Fruit fly (Drosophila melanogaster) whole organism, embryonic: ENCODE data around the gene CG14102.

Experiments used
- Asciz ChIP-seq: fragments of 200-800 bp; sonication (Bioruptor generic); optimal IDR thresholded peaks from 2 replicates; lab custom pipeline; 2017; ENCODE audit warnings: missing biosample characterization, mild to moderate bottlenecking, missing genetic modification characterization, missing genetic modification reagents
- BEAF-32 ChIP-seq: fragments of 200-800 bp; sonication (Bioruptor generic); optimal IDR thresholded peaks from 3 replicates; lab custom pipeline; 2017; ENCODE audit warnings: missing biosample characterization, missing genetic modification characterization, mild to moderate bottlenecking, moderate library complexity, missing genetic modification reagents
- BtbVII ChIP-seq: fragments of 200-800 bp; sonication (Bioruptor generic); optimal IDR thresholded peaks from 3 replicates; lab custom pipeline; 2017; ENCODE audit warnings: missing biosample characterization, mild to moderate bottlenecking, missing genetic modification characterization
- Bteb2 ChIP-seq: fragments of 200-800 bp; sonication (Bioruptor generic); optimal IDR thresholded peaks from 2 replicates; lab custom pipeline; 2016; ENCODE audit warnings: missing biosample characterization, missing genetic modification characterization
- CG10147 ChIP-seq: fragments of 200-800 bp; sonication (Bioruptor generic); optimal IDR thresholded peaks from 2 replicates; lab custom pipeline; 2019; ENCODE audit warnings: missing biosample characterization, mild to moderate bottlenecking, missing genetic modification characterization, moderate library complexity
- CG10274 ChIP-seq: fragments of 200-800 bp; sonication (Bioruptor generic); optimal IDR thresholded peaks from 3 replicates; lab custom pipeline; 2017; ENCODE audit warnings: missing biosample characterization, mild to moderate bottlenecking, missing genetic modification characterization
- CG11247 ChIP-seq: fragments of 200-800 bp; sonication (Bioruptor generic); IDR thresholded peaks from 2 replicates; pipeline ENCODE4 v1.3.6; 2022; ENCODE audit warnings: missing biosample characterization, missing genetic modification characterization
- CG11504 ChIP-seq: fragments of 200-800 bp; sonication (Bioruptor generic); optimal IDR thresholded peaks from 3 replicates; lab custom pipeline; 2019; ENCODE audit warnings: missing biosample characterization, mild to moderate bottlenecking, missing genetic modification characterization, moderate library complexity
- CG12942 ChIP-seq: fragments of 200-800 bp; sonication (Bioruptor generic); optimal IDR thresholded peaks from 3 replicates; lab custom pipeline; 2016; ENCODE audit warnings: missing biosample characterization, missing genetic modification characterization
- CG13775 ChIP-seq: fragments of 200-800 bp; sonication (Bioruptor generic); optimal IDR thresholded peaks from 3 replicates; lab custom pipeline; 2017; ENCODE audit warnings: missing biosample characterization, mild to moderate bottlenecking, missing genetic modification characterization
- CG14014 ChIP-seq: fragments of 200-800 bp; sonication (Bioruptor generic); IDR thresholded peaks from 2 replicates; pipeline ENCODE4 v1.3.6; 2022; ENCODE audit warnings: missing biosample characterization, missing genetic modification characterization
- CG14441 ChIP-seq: fragments of 200-800 bp; sonication (Bioruptor generic); IDR thresholded peaks from 2 replicates; pipeline ENCODE4 v1.3.6; 2022; ENCODE audit warnings: missing biosample characterization, missing genetic modification characterization
- CG14860 ChIP-seq: fragments of 200-800 bp; sonication (Bioruptor generic); IDR thresholded peaks from 3 replicates; pipeline ENCODE4 v1.3.6; 2022; ENCODE audit warnings: missing biosample characterization, missing genetic modification characterization; ENCODE audit not compliant: partially characterized antibody
- CG18764 ChIP-seq: fragments of 200-800 bp; sonication (Bioruptor generic); optimal IDR thresholded peaks from 3 replicates; lab custom pipeline; 2016; ENCODE audit warnings: missing biosample characterization, missing genetic modification characterization
- CG2712 ChIP-seq: fragments of 200-800 bp; optimal IDR thresholded peaks from 3 replicates; lab custom pipeline; 2019; ENCODE audit warnings: missing biosample characterization, mild to moderate bottlenecking, missing genetic modification characterization, moderate library complexity
- CG3847 ChIP-seq: fragments of 200-800 bp; sonication (Bioruptor generic); IDR thresholded peaks from 2 replicates; pipeline ENCODE4 v1.3.6; 2022; ENCODE audit warnings: missing biosample characterization, missing genetic modification characterization
- CG6654 ChIP-seq: fragments of 200-800 bp; sonication (Bioruptor generic); optimal IDR thresholded peaks from 2 replicates; lab custom pipeline; 2017; ENCODE audit warnings: missing biosample characterization, mild to moderate bottlenecking, missing genetic modification characterization
- CG8089 ChIP-seq: fragments of 200-800 bp; sonication (Bioruptor generic); optimal IDR thresholded peaks from 3 replicates; lab custom pipeline; 2016; ENCODE audit warnings: missing biosample characterization, missing genetic modification characterization
- CG8765 ChIP-seq: fragments of 200-800 bp; sonication (Bioruptor generic); IDR thresholded peaks from 2 replicates; pipeline ENCODE4 v1.3.6; 2022; ENCODE audit warnings: missing biosample characterization, missing genetic modification characterization
- CG8944 ChIP-seq: fragments of 200-800 bp; sonication (Bioruptor generic); optimal IDR thresholded peaks from 3 replicates; lab custom pipeline; 2016; ENCODE audit warnings: missing biosample characterization, missing genetic modification characterization
- CG9437 ChIP-seq: fragments of 200-800 bp; sonication (Bioruptor generic); optimal IDR thresholded peaks from 2 replicates; lab custom pipeline; 2018; ENCODE audit warnings: missing biosample characterization, mild to moderate bottlenecking, missing genetic modification characterization
- D ChIP-seq, 2 experiments: fragments of 200-800 bp in 1 of 2; fragments of >200 bp in 1 of 2; sonication (Bioruptor generic) in 1 of 2; optimal IDR thresholded peaks; 2 replicates in 1 of 2; 3 replicates in 1 of 2; lab custom pipeline; 2017; ENCODE audit warnings: mild to moderate bottlenecking in 1 of 2, missing biosample characterization in 1 of 2, missing genetic modification characterization in 1 of 2, missing genetic modification reagents in 1 of 2
- Dad ChIP-seq: fragments of 200-800 bp; sonication (Bioruptor generic); optimal IDR thresholded peaks from 3 replicates; lab custom pipeline; 2016; ENCODE audit warnings: missing biosample characterization, missing genetic modification characterization
- Fer3 ChIP-seq: fragments of 200-800 bp; sonication (Bioruptor generic); optimal IDR thresholded peaks from 2 replicates; lab custom pipeline; 2018; ENCODE audit warnings: missing biosample characterization, mild to moderate bottlenecking, missing genetic modification characterization, moderate library complexity
- H15 ChIP-seq: fragments of 200-800 bp; sonication (Bioruptor generic); IDR thresholded peaks from 3 replicates; pipeline ENCODE4 v1.3.6; 2022; ENCODE audit warnings: missing biosample characterization, missing genetic modification characterization
- MBD-R2 ChIP-seq: fragments of 200-800 bp; sonication (Bioruptor generic); IDR thresholded peaks from 2 replicates; pipeline ENCODE4 v1.3.6; 2022; ENCODE audit warnings: missing biosample characterization, missing genetic modification characterization
- MTF-1 ChIP-seq: fragments of 200-800 bp; sonication (Bioruptor generic); optimal IDR thresholded peaks from 2 replicates; lab custom pipeline; 2018; ENCODE audit warnings: missing biosample characterization, mild to moderate bottlenecking, missing genetic modification characterization, borderline replicate concordance
- Myb ChIP-seq: fragments of 200-800 bp; sonication (Bioruptor generic); optimal IDR thresholded peaks from 2 replicates; lab custom pipeline; 2016; ENCODE audit warnings: missing biosample characterization, missing genetic modification characterization
- Nf-YA ChIP-seq: fragments of 200-800 bp; sonication (Bioruptor generic); IDR thresholded peaks from 2 replicates; pipeline ENCODE4 v1.3.6; 2022; ENCODE audit warnings: missing biosample characterization, missing genetic modification characterization
- Rx ChIP-seq: fragments of 200-800 bp; sonication (Bioruptor generic); IDR thresholded peaks from 2 replicates; pipeline ENCODE4 v1.3.6; 2022; ENCODE audit warnings: missing biosample characterization, missing genetic modification characterization
- Trl ChIP-seq, 3 experiments: fragments of >200 bp in 2 of 3; fragments of 200-800 bp in 1 of 3; sonication (Bioruptor generic) in 1 of 3; optimal IDR thresholded peaks; 2 replicates in 1 of 3; 3 replicates in 2 of 3; lab custom pipeline; 2016 to 2017; ENCODE audit warnings: missing biosample characterization in 1 of 3, missing genetic modification characterization in 1 of 3
- crp ChIP-seq, 2 experiments: fragments of 200-800 bp; sonication (Bioruptor generic); optimal IDR thresholded peaks; 2 replicates in 1 of 2; 3 replicates in 1 of 2; lab custom pipeline; 2017; ENCODE audit warnings: missing biosample characterization in 2 of 2, missing genetic modification characterization in 2 of 2, mild to moderate bottlenecking in 1 of 2, moderate library complexity in 1 of 2
- dm ChIP-seq: fragments of 200-800 bp; sonication (Bioruptor generic); optimal IDR thresholded peaks from 3 replicates; lab custom pipeline; 2016; ENCODE audit warnings: missing biosample characterization, missing genetic modification characterization
- eve ChIP-seq, 2 experiments: fragments of >200 bp; optimal IDR thresholded peaks; 2 replicates each; lab custom pipeline; 2017; ENCODE audit warnings: missing biosample characterization in 2 of 2, missing genetic modification characterization in 2 of 2
- gfzf ChIP-seq: fragments of 200-800 bp; sonication (Bioruptor generic); optimal IDR thresholded peaks from 2 replicates; lab custom pipeline; 2016; ENCODE audit warnings: missing biosample characterization, mild to moderate bottlenecking, missing genetic modification characterization, moderate library complexity
- inv ChIP-seq: fragments of 200-800 bp; sonication (Bioruptor generic); IDR thresholded peaks from 2 replicates; pipeline ENCODE4 v1.3.6; 2022; ENCODE audit warnings: missing biosample characterization, missing genetic modification characterization; ENCODE audit not compliant: partially characterized antibody
- kay ChIP-seq: fragments of 200-800 bp; sonication (Bioruptor generic); optimal IDR thresholded peaks from 2 replicates; lab custom pipeline; 2016; ENCODE audit warnings: missing biosample characterization, missing genetic modification characterization
- lbe ChIP-seq: fragments of 200-800 bp; sonication (Bioruptor generic); optimal IDR thresholded peaks from 2 replicates; lab custom pipeline; 2016; ENCODE audit warnings: missing biosample characterization, mild to moderate bottlenecking, missing genetic modification characterization
- lmd ChIP-seq: fragments of 200-800 bp; sonication (Bioruptor generic); IDR thresholded peaks from 2 replicates; pipeline ENCODE4 v1.3.6; 2022; ENCODE audit warnings: missing biosample characterization, missing genetic modification characterization
- oc ChIP-seq: fragments of 200-800 bp; sonication (Bioruptor generic); optimal IDR thresholded peaks from 2 replicates; lab custom pipeline; 2018; ENCODE audit warnings: missing biosample characterization, mild to moderate bottlenecking, missing genetic modification characterization, moderate library complexity
- phol ChIP-seq: fragments of 200-800 bp; sonication (Bioruptor generic); optimal IDR thresholded peaks from 3 replicates; lab custom pipeline; 2018; ENCODE audit warnings: missing biosample characterization, mild to moderate bottlenecking, missing genetic modification characterization, moderate library complexity
- row ChIP-seq: fragments of 200-800 bp; sonication (Bioruptor generic); IDR thresholded peaks from 3 replicates; pipeline ENCODE4 v1.3.6; 2022; ENCODE audit warnings: missing biosample characterization, missing genetic modification characterization
- salm ChIP-seq: fragments of 200-800 bp; sonication (Bioruptor generic); optimal IDR thresholded peaks from 2 replicates; lab custom pipeline; 2018; ENCODE audit warnings: missing biosample characterization, mild to moderate bottlenecking, missing genetic modification characterization
- shn ChIP-seq: fragments of 200-800 bp; sonication (Bioruptor generic); optimal IDR thresholded peaks from 3 replicates; lab custom pipeline; 2016; ENCODE audit warnings: missing biosample characterization, missing genetic modification characterization
- sqz ChIP-seq: fragments of 200-800 bp; sonication (Bioruptor generic); optimal IDR thresholded peaks from 3 replicates; lab custom pipeline; 2018; ENCODE audit warnings: missing biosample characterization, mild to moderate bottlenecking, missing genetic modification characterization
- tap ChIP-seq: fragments of 200-800 bp; optimal IDR thresholded peaks from 3 replicates; lab custom pipeline; 2019; ENCODE audit warnings: missing biosample characterization, mild to moderate bottlenecking, missing genetic modification characterization, moderate library complexity
- ttk ChIP-seq: fragments of 200-800 bp; sonication (Bioruptor generic); IDR thresholded peaks from 2 replicates; pipeline ENCODE4 v2.1.2; 2022; ENCODE audit warnings: missing biosample characterization, missing genetic modification characterization
- twi ChIP-seq: fragments of 200-800 bp; optimal IDR thresholded peaks from 2 replicates; lab custom pipeline; 2019; ENCODE audit warnings: missing biosample characterization, mild to moderate bottlenecking, missing genetic modification characterization, moderate library complexity

The CG14102 gene

DNA sequence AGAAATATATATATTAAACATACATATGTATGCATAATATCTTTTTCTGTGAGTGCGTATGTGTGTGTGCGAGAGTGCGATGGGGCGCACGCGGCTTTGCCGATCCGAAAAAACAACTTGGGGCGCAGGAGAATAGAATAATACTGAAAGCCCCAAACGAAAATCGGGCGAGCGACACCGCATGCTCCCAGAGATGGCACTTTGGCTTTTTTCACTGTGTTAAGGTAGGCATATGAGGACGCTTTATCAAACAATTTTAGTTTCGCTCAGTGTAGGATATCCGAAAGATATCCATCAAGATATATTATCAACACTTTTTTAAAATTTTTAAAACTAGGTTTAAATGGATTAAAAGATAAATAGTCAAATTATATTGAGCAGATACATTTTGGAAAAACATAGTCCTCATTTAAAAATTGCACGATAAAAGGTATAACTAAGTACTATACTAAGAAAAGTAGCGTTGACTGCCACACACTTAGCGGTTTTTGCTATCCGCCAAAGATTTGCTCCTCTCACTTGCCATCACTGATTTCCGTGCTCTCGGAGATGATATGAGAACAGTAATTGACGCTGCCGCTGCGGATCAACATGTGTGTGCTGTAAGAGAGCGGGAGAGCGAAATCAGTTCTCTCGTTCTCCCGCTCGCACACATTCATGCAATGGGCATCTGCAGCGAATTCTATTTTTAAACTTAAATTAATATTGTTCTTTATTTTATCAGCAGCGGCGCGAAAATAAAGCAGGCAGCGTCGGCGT lies 10.0 kb downstream of the CG14102 start (continued):
- TF ChIP-seq CG14860 (GFP tag; lab: Robert Waterston, UW) (no peak), inv (no peak), crp (GFP tag; optimal IDR thresholded peaks at IDR 0.05; lab: Kevin White, UChicago) (peak in 1 of 2 experiments; percentile 17), Bteb2 (GFP tag; lab: Kevin White, UChicago) (peak; percentile 28), Rx (GFP tag; lab: Robert Waterston, UW) (0 out of 2 replicates have a peak, but pooled peaks have one; percentile 3), CG8944 (peak; percentile 67), shn (GFP tag; lab: Kevin White, UChicago) (peak; percentile 80), CG14441 (no peak), CG8089 (no peak), MBD-R2 (GFP tag; lab: Robert Waterston, UW) (0 out of 2 replicates have a peak, but pooled peaks have one; percentile 15), lbe (peak; percentile 3), CG11247 (GFP tag; lab: Robert Waterston, UW) (peak; percentile 24; the same call in 1 of the 2 replicates), Asciz (GFP tag; lab: Kevin White, UChicago) (no peak), CG14014 (GFP tag; lab: Robert Waterston, UW) (peak; percentile 42), eve (GFP tag; optimal IDR thresholded peaks at IDR 0.05; lab: Kevin White, UChicago) (peak in 1 of 2 experiments; percentile 88), sqz (GFP tag; lab: Kevin White, UChicago) (no peak), CG3847 (GFP tag; lab: Robert Waterston, UW) (peak; percentile 47), Trl (optimal IDR thresholded peaks at IDR 0.05; lab: Kevin White, UChicago) (peak; percentile 86 to 94), Trl (GFP tag; optimal IDR thresholded peaks at IDR 0.05; lab: Kevin White, UChicago) (peak; percentile 37), twi (tag; lab: Kevin White, UChicago) (peak; percentile 81), CG18764 (GFP tag; lab: Kevin White, UChicago) (peak; percentile 15), BEAF-32 (GFP tag; lab: Kevin White, UChicago) (peak; percentile 12), CG13775 (GFP tag; lab: Kevin White, UChicago) (peak; percentile 81), MTF-1 (no peak), Myb (GFP tag; lab: Kevin White, UChicago) (peak; percentile 22), ttk (GFP tag; lab: Robert Waterston, UW) (peak; percentile 47; the same call in 1 of the 2 replicates), CG10274 (peak; percentile 32), kay (GFP tag; lab: Kevin White, UChicago) (peak; percentile 44), tap (tag; lab: Kevin White, UChicago) (no peak), row (GFP tag; lab: Robert Waterston, UW) (peak; percentile 95), CG10147 (GFP tag; lab: Kevin White, UChicago) (peak; percentile 71), dm (peak; percentile 69), lmd (peak; percentile 69), CG12942 (GFP tag; lab: Kevin White, UChicago) (peak; percentile 51), CG2712 (tag; lab: Kevin White, UChicago) (peak; percentile 75), CG8765 (GFP tag; lab: Robert Waterston, UW) (no peak), Nf-YA (GFP tag; lab: Robert Waterston, UW) (no peak), CG11504 (tag; lab: Kevin White, UChicago) (peak; percentile 70), BtbVII (GFP tag; lab: Kevin White, UChicago) (no peak), gfzf (GFP tag; lab: Kevin White, UChicago) (no peak), Fer3 (tag; lab: Kevin White, UChicago) (peak; percentile 44), phol (tag; lab: Kevin White, UChicago) (peak; percentile 79), CG6654 (peak; percentile 30), oc (tag; lab: Kevin White, UChicago) (no peak), salm (no peak), D (optimal IDR thresholded peaks at IDR 0.05; lab: Kevin White, UChicago) (no peak), D (GFP tag; optimal IDR thresholded peaks at IDR 0.05; lab: Kevin White, UChicago) (peak; percentile 66), CG9437 (GFP tag; lab: Kevin White, UChicago) (peak; percentile 69), Dad (GFP tag; lab: Kevin White, UChicago) (peak; percentile 26), H15 (GFP tag; lab: Robert Waterston, UW) (no peak)
